Fruit fly (Drosophila melanogaster): Measurements from ENCODE around the gene Ugt36A1.
A peak's percentile ranks its signal among the peaks of the same experiment; 100 is the strongest.

Gene Ugt36A1

dm6 chr2L:3647521-3648172 lies 28.8 kb downstream of the Ugt36A1 start (continued):
- no peak for TF ChIP-seq CG10959 (GFP tag; IDR thresholded peaks at IDR 0.05)
- no peak for TF ChIP-seq yki (optimal IDR thresholded peaks at IDR 0.05)
- no peak for TF ChIP-seq lola (GFP tag; optimal IDR thresholded peaks at IDR 0.05)
- TF ChIP-seq esg (GFP tag; conservative IDR thresholded peaks at IDR 0.05), result no peak
- peak; percentile 31 for TF ChIP-seq PHDP (tag; optimal IDR thresholded peaks at IDR 0.05)
- no peak for TF ChIP-seq CG7745 (tag; optimal IDR thresholded peaks at IDR 0.05)
- peak; percentile 56 for TF ChIP-seq CG3407 (GFP tag; optimal IDR thresholded peaks at IDR 0.05)
- no peak for TF ChIP-seq br (optimal IDR thresholded peaks at IDR 0.05)
- no peak for TF ChIP-seq CG4282 (GFP tag; optimal IDR thresholded peaks at IDR 0.05)
- no peak for TF ChIP-seq Aef1 (GFP tag; IDR thresholded peaks at IDR 0.05)
- TF ChIP-seq onecut (GFP tag; IDR thresholded peaks at IDR 0.05), result peak; percentile 26
- TF ChIP-seq wor (GFP tag; IDR thresholded peaks at IDR 0.05), result no peak
- no peak for TF ChIP-seq sim (GFP tag; IDR thresholded peaks at IDR 0.05)
- TF ChIP-seq sob (GFP tag; IDR thresholded peaks at IDR 0.05), result no peak
- TF ChIP-seq Dfd (GFP tag; optimal IDR thresholded peaks at IDR 0.05), result no peak
- no peak for TF ChIP-seq Hr3 (GFP tag; optimal IDR thresholded peaks at IDR 0.05)
- no peak for TF ChIP-seq CG13775 (GFP tag; optimal IDR thresholded peaks at IDR 0.05)
- no peak for TF ChIP-seq eve (GFP tag; optimal IDR thresholded peaks at IDR 0.05)
- TF ChIP-seq tio (GFP tag; optimal IDR thresholded peaks at IDR 0.05), result no peak
- no peak for TF ChIP-seq ind (GFP tag; optimal IDR thresholded peaks at IDR 0.05)
- no peak for TF ChIP-seq nerfin-2 (GFP tag; IDR thresholded peaks at IDR 0.05; ENCODE audit: partially characterized antibody)
- TF ChIP-seq ash1 (GFP tag; optimal IDR thresholded peaks at IDR 0.05), result no peak
- no peak for TF ChIP-seq CG7786 (GFP tag; optimal IDR thresholded peaks at IDR 0.05)
- no peak for TF ChIP-seq hb (GFP tag; IDR thresholded peaks at IDR 0.05; ENCODE audit: partially characterized antibody)
- TF ChIP-seq grn (GFP tag; optimal IDR thresholded peaks at IDR 0.05), result no peak
- TF ChIP-seq CG2129 (GFP tag; IDR thresholded peaks at IDR 0.05; ENCODE audit: partially characterized antibody), result no peak
- TF ChIP-seq Fer1 (GFP tag; optimal IDR thresholded peaks at IDR 0.05), result no peak
- TF ChIP-seq HmgZ (tag; optimal IDR thresholded peaks at IDR 0.05), result no peak
- TF ChIP-seq CG9797 (GFP tag; optimal IDR thresholded peaks at IDR 0.05), result no peak
- peak; percentile 41 for TF ChIP-seq CG4360 (GFP tag; IDR thresholded peaks at IDR 0.05)
- TF ChIP-seq Hr51 (GFP tag; optimal IDR thresholded peaks at IDR 0.05), result peak in 1 of 2 experiments; percentile 26
- TF ChIP-seq fd96Cb (tag; optimal IDR thresholded peaks at IDR 0.05), result no peak
- TF ChIP-seq Ada2b (GFP tag; IDR thresholded peaks at IDR 0.05), result no peak
- TF ChIP-seq ftz-f1 (GFP tag; optimal IDR thresholded peaks at IDR 0.05), result no peak

- TF ChIP-seq chinmo (GFP tag; IDR thresholded peaks at IDR 0.05; ENCODE audit: partially characterized antibody) (no peak), CG18262 (tag; optimal IDR thresholded peaks at IDR 0.05) (no peak), sim (GFP tag; IDR thresholded peaks at IDR 0.05) (no peak), btn (GFP tag; optimal IDR thresholded peaks at IDR 0.05) (no peak), CG30403 (GFP tag; optimal IDR thresholded peaks at IDR 0.05) (no peak), exex (tag; optimal IDR thresholded peaks at IDR 0.05) (no peak), vnd (GFP tag; IDR thresholded peaks at IDR 0.05; ENCODE audit: partially characterized antibody) (no peak), B-H1 (GFP tag; IDR thresholded peaks at IDR 0.05) (no peak), CG4404 (GFP tag; IDR thresholded peaks at IDR 0.05) (no peak), Doc3 (GFP tag; IDR thresholded peaks at IDR 0.05; ENCODE audit: partially characterized antibody) (peak; percentile 84), E2f1 (GFP tag; IDR thresholded peaks at IDR 0.05) (no peak), Trl (optimal IDR thresholded peaks at IDR 0.05) (peak; percentile 21 to 41), Trl (GFP tag; optimal IDR thresholded peaks at IDR 0.05) (no peak), CG12942 (GFP tag; optimal IDR thresholded peaks at IDR 0.05) (no peak), Xbp1 (GFP tag; optimal IDR thresholded peaks at IDR 0.05) (no peak), Opbp (GFP tag; IDR thresholded peaks at IDR 0.05; ENCODE audit: partially characterized antibody) (no peak), Bgb (GFP tag; IDR thresholded peaks at IDR 0.05; ENCODE audit: partially characterized antibody) (peak; percentile 40; the same call in 1 of the 2 replicates), gem (tag; optimal IDR thresholded peaks at IDR 0.05) (peak; percentile 28)
Measured at dm6 chr2L:3648173-3648972, 29.5 kb downstream of the Ugt36A1 start.
